Worm (Caenorhabditis elegans) whole organism, young adult: ENCODE measurements around the gene sox-3.

ENCODE experiments used
- C06A6.2 ChIP-seq: fragments of 200-800 bp; sonication (Bioruptor generic); conservative IDR thresholded peaks from 2 replicates; pipeline ENCODE4 v1.3.6; 2022; ENCODE audit warnings: missing genetic modification characterization, missing compliant biosample characterization
- F10E7.11 ChIP-seq: sonication (generic microtip); optimal IDR thresholded peaks from 2 replicates; lab custom pipeline; 2017; ENCODE audit warnings: mild to moderate bottlenecking, missing genetic modification characterization, moderate library complexity, missing compliant biosample characterization
- F22D6.2 ChIP-seq: sonication (generic microtip); optimal IDR thresholded peaks from 2 replicates; lab custom pipeline; 2016; ENCODE audit warnings: mild to moderate bottlenecking, missing genetic modification characterization, missing compliant biosample characterization
- F49E8.2 ChIP-seq: sonication (generic microtip); optimal IDR thresholded peaks from 3 replicates; lab custom pipeline; 2017; ENCODE audit warnings: missing genetic modification characterization, mild to moderate bottlenecking, missing compliant biosample characterization, antibody characterized with exemption, moderate library complexity; ENCODE audit not compliant: insufficient read depth
- K11D2.4 ChIP-seq: fragments of 200-800 bp; sonication (Bioruptor generic); IDR thresholded peaks from 2 replicates; pipeline ENCODE4 v1.3.6; 2022; ENCODE audit warnings: missing genetic modification reagents, missing genetic modification characterization, missing compliant biosample characterization
- T07F8.4 ChIP-seq: sonication (generic microtip); optimal IDR thresholded peaks from 2 replicates; lab custom pipeline; 2016; ENCODE audit warnings: mild to moderate bottlenecking, missing genetic modification characterization, moderate library complexity, missing compliant biosample characterization
- T26A5.8 ChIP-seq: sonication (generic microtip); optimal IDR thresholded peaks from 2 replicates; lab custom pipeline; 2016; ENCODE audit warnings: missing genetic modification characterization, missing compliant biosample characterization
- Y56A3A.18 ChIP-seq: fragments of 200-800 bp; sonication (Bioruptor generic); IDR thresholded peaks from 2 replicates; pipeline ENCODE4 v1.3.6; 2022; ENCODE audit warnings: missing genetic modification reagents, missing genetic modification characterization, missing compliant biosample characterization
- ZK185.1 ChIP-seq: sonication (generic microtip); optimal IDR thresholded peaks from 2 replicates; lab custom pipeline; 2016; ENCODE audit warnings: mild to moderate bottlenecking, missing genetic modification characterization, missing compliant biosample characterization; ENCODE audit not compliant: poor library complexity, severe bottlenecking
- ama-1 ChIP-seq, 3 experiments: fragments of 150-350 bp in 1 of 3; sonication (generic microtip) in 2 of 3; optimal IDR thresholded peaks; 2 replicates each; lab custom pipeline; 2014 to 2018; ENCODE audit warnings: missing biosample characterization in 2 of 3, missing genetic modification characterization in 2 of 3, missing genetic modification reagents in 2 of 3
- aptf-3 ChIP-seq: fragments of 200-800 bp; sonication (Bioruptor generic); IDR thresholded peaks from 2 replicates; pipeline ENCODE4 v1.3.6; 2022; ENCODE audit warnings: missing genetic modification characterization, missing compliant biosample characterization
- attf-5 ChIP-seq: fragments of 200-800 bp; sonication (Bioruptor generic); optimal IDR thresholded peaks from 2 replicates; lab custom pipeline; 2018; ENCODE audit warnings: mild to moderate bottlenecking, missing genetic modification characterization, missing compliant biosample characterization
- bed-2 ChIP-seq: fragments of 200-800 bp; sonication (Bioruptor generic); IDR thresholded peaks from 2 replicates; pipeline ENCODE4 v1.3.6; 2022; ENCODE audit warnings: missing genetic modification reagents, missing genetic modification characterization, missing compliant biosample characterization
- ceh-91 ChIP-seq: fragments of 200-800 bp; sonication (Bioruptor generic); IDR thresholded peaks from 2 replicates; pipeline ENCODE4 v1.3.6; 2022; ENCODE audit warnings: missing genetic modification reagents, missing genetic modification characterization, missing compliant biosample characterization
- chd-7 ChIP-seq: sonication (generic microtip); optimal IDR thresholded peaks from 2 replicates; lab custom pipeline; 2016; ENCODE audit warnings: mild to moderate bottlenecking, missing genetic modification characterization, moderate library complexity, missing compliant biosample characterization
- dpff-1 ChIP-seq: sonication (generic microtip); optimal IDR thresholded peaks from 2 replicates; lab custom pipeline; 2017; ENCODE audit warnings: mild to moderate bottlenecking, missing genetic modification characterization, missing compliant biosample characterization
- dpl-1 ChIP-seq: fragments of 150-350 bp; optimal IDR thresholded peaks from 2 replicates; lab custom pipeline; 2014; ENCODE audit warnings: missing biosample characterization, missing genetic modification reagents, missing genetic modification characterization
- efl-1 ChIP-seq: fragments of 150-350 bp; optimal IDR thresholded peaks from 2 replicates; lab custom pipeline; 2014; ENCODE audit warnings: missing biosample characterization, missing genetic modification reagents, missing genetic modification characterization
- egrh-3 ChIP-seq: fragments of 200-800 bp; sonication (Bioruptor generic); IDR thresholded peaks from 2 replicates; pipeline ENCODE4 v1.3.6; 2022; ENCODE audit warnings: missing genetic modification reagents, missing genetic modification characterization, missing compliant biosample characterization
- gei-17 ChIP-seq: fragments of 200-800 bp; sonication (Bioruptor generic); optimal IDR thresholded peaks from 2 replicates; lab custom pipeline; 2018; ENCODE audit warnings: mild to moderate bottlenecking, missing genetic modification characterization, missing compliant biosample characterization
- hmg-20 ChIP-seq: fragments of 200-800 bp; sonication (Bioruptor generic); IDR thresholded peaks from 2 replicates; pipeline ENCODE4 v1.3.6; 2022; ENCODE audit warnings: missing genetic modification reagents, missing genetic modification characterization, missing compliant biosample characterization
- hrde-1 ChIP-seq: sonication (generic microtip); optimal IDR thresholded peaks from 2 replicates; lab custom pipeline; 2016; ENCODE audit warnings: missing genetic modification characterization, mild to moderate bottlenecking, missing compliant biosample characterization, moderate library complexity, missing genotype, missing genetic modification reagents, borderline replicate concordance
- lag-1 ChIP-seq: fragments of 200-800 bp; sonication (Bioruptor generic); IDR thresholded peaks from 2 replicates; pipeline ENCODE4 v1.3.6; 2022; ENCODE audit warnings: missing genetic modification reagents, missing genetic modification characterization, missing compliant biosample characterization
- let-607 ChIP-seq, 2 experiments: fragments of 200-800 bp in 1 of 2; sonication (Bioruptor generic) in 1 of 2; sonication (generic microtip) in 1 of 2; optimal IDR thresholded peaks; 2 replicates each; lab custom pipeline; 2016 to 2018; ENCODE audit warnings: mild to moderate bottlenecking in 2 of 2, missing compliant biosample characterization in 2 of 2, missing genetic modification characterization in 2 of 2, moderate library complexity in 2 of 2, missing genotype in 1 of 2
- lin-54 ChIP-seq: fragments of 200-800 bp; sonication (Bioruptor generic); optimal IDR thresholded peaks from 2 replicates; lab custom pipeline; 2018; ENCODE audit warnings: mild to moderate bottlenecking, missing genetic modification characterization, missing compliant biosample characterization
- madf-6 ChIP-seq: fragments of 200-800 bp; sonication (Bioruptor generic); IDR thresholded peaks from 2 replicates; pipeline ENCODE4 v1.3.6; 2022; ENCODE audit warnings: missing genetic modification reagents, missing genetic modification characterization, missing compliant biosample characterization
- madf-8 ChIP-seq: fragments of 200-800 bp; sonication (Bioruptor generic); conservative IDR thresholded peaks from 2 replicates; pipeline ENCODE4 v1.3.6; 2022; ENCODE audit warnings: missing genetic modification reagents, missing genetic modification characterization, missing compliant biosample characterization
- mel-28 ChIP-seq: sonication (generic microtip); optimal IDR thresholded peaks from 2 replicates; lab custom pipeline; 2016; ENCODE audit warnings: borderline replicate concordance, mild to moderate bottlenecking, missing genetic modification characterization, missing compliant biosample characterization
- mxl-1 ChIP-seq: sonication (generic microtip); optimal IDR thresholded peaks from 2 replicates; lab custom pipeline; 2016; ENCODE audit warnings: missing genetic modification characterization, missing compliant biosample characterization
- nhr-120 ChIP-seq: fragments of 200-800 bp; sonication (Bioruptor generic); IDR thresholded peaks from 2 replicates; pipeline ENCODE4 v1.3.6; 2022; ENCODE audit warnings: missing genetic modification characterization, missing compliant biosample characterization
- nhr-27 ChIP-seq: fragments of 200-800 bp; sonication (Bioruptor generic); optimal IDR thresholded peaks from 2 replicates; lab custom pipeline; 2018; ENCODE audit warnings: mild to moderate bottlenecking, missing genetic modification characterization, moderate library complexity, missing compliant biosample characterization
- nhr-80 ChIP-seq: sonication (generic microtip); optimal IDR thresholded peaks from 2 replicates; lab custom pipeline; 2016; ENCODE audit warnings: missing genetic modification characterization, missing compliant biosample characterization
- pbrm-1 ChIP-seq: fragments of 200-800 bp; sonication (Bioruptor generic); IDR thresholded peaks from 2 replicates; pipeline ENCODE4 v1.3.6; 2022; ENCODE audit warnings: missing genetic modification reagents, missing genetic modification characterization, missing compliant biosample characterization
- pha-4 ChIP-seq: fragments of 150-350 bp; sonication (generic microtip); optimal IDR thresholded peaks from 2 replicates; lab custom pipeline; 2014; ENCODE audit warnings: missing biosample characterization, missing genetic modification reagents, missing genetic modification characterization
- repo-1 ChIP-seq: sonication (generic microtip); optimal IDR thresholded peaks from 2 replicates; lab custom pipeline; 2017; ENCODE audit warnings: mild to moderate bottlenecking, missing genetic modification characterization, missing compliant biosample characterization
- snpc-4 ChIP-seq, 5 experiments: fragments of 150-350 bp in 1 of 5; sonication (generic microtip) in 4 of 5; optimal IDR thresholded peaks; 2 replicates each; lab custom pipeline; 2014 to 2018; ENCODE audit warnings: missing genetic modification characterization in 5 of 5, missing biosample characterization in 3 of 5, antibody characterized with exemption in 2 of 5, mild to moderate bottlenecking in 2 of 5, missing compliant biosample characterization in 2 of 5, missing genotype in 2 of 5, moderate library complexity in 2 of 5, missing genetic modification reagents in 1 of 5
- somi-1 ChIP-seq: fragments of 200-800 bp; sonication (Bioruptor generic); optimal IDR thresholded peaks from 2 replicates; lab custom pipeline; 2018; ENCODE audit warnings: mild to moderate bottlenecking, missing genetic modification characterization, missing compliant biosample characterization
- sptf-2 ChIP-seq: fragments of 200-800 bp; sonication (Bioruptor generic); optimal IDR thresholded peaks from 2 replicates; lab custom pipeline; 2018; ENCODE audit warnings: mild to moderate bottlenecking, missing genetic modification characterization, missing compliant biosample characterization
- unc-130 ChIP-seq: sonication (generic microtip); optimal IDR thresholded peaks from 2 replicates; lab custom pipeline; 2016; ENCODE audit warnings: missing genetic modification reagents, missing genetic modification characterization, missing compliant biosample characterization
- unc-62 ChIP-seq: fragments of 150-350 bp; optimal IDR thresholded peaks from 2 replicates; lab custom pipeline; 2014; ENCODE audit warnings: missing biosample characterization, missing genetic modification reagents, missing genetic modification characterization
- ztf-25 ChIP-seq: fragments of 200-800 bp; sonication (Bioruptor generic); IDR thresholded peaks from 2 replicates; pipeline ENCODE4 v1.3.6; 2022; ENCODE audit warnings: missing genetic modification reagents, missing genetic modification characterization, missing compliant biosample characterization
- ztf-26 ChIP-seq: sonication (generic microtip); optimal IDR thresholded peaks from 2 replicates; lab custom pipeline; 2017; ENCODE audit warnings: missing genetic modification characterization, missing compliant biosample characterization

sox-3 gene

DNA sequence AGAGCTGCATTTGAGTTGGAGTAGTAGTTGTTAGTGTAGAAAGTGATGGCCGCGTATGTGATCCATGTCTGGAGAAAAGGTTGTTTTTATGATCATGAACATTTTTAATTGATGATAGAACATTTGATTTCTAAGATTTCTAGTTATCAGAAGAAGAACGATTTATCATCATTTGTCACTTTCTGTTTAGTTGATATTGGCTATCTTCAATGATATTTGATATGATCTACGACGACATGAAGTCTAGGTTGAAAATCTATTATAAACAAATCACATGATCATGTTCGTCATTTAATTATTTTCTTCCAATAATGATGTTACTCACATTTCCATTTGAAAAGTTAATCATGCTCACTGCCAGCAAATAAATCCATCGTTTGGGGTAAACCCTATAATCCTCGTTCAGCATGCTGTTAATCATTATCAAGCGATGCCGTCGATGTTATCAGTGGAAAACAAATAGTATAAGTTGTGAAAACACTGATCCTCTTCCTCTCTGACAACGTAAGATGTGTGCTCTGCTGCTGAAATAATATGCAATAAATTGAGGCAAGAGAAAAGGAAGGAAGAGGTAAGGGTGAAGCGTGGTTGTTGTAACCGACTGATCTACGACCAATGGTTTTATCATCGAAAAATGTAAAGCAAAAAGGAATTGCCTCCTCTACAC lies 44.3 kb upstream of the sox-3 start:
- TF ChIP-seq gei-17 (GFP tag; lab: Kevin White, UChicago), result no peak
- no peak for TF ChIP-seq nhr-27 (tag; lab: Kevin White, UChicago)
- TF ChIP-seq dpl-1 (GFP tag; lab: Kevin White, UChicago), result no peak
- no peak for TF ChIP-seq T26A5.8 (tag; lab: Kevin White, UChicago)
- TF ChIP-seq bed-2 (GFP tag; lab: Robert Waterston, UW), result no peak
- TF ChIP-seq ama-1 (optimal IDR thresholded peaks at IDR 0.05; lab: Kevin White, UChicago), result no peak
- TF ChIP-seq ama-1 (GFP tag; optimal IDR thresholded peaks at IDR 0.05; lab: Kevin White, UChicago), result no peak
- no peak for TF ChIP-seq pbrm-1 (GFP tag; lab: Robert Waterston, UW)
- no peak for TF ChIP-seq efl-1 (GFP tag; lab: Kevin White, UChicago)
- TF ChIP-seq hmg-20 (GFP tag; lab: Robert Waterston, UW), result no peak
- TF ChIP-seq aptf-3, result no peak
- no peak for TF ChIP-seq let-607 (tag; optimal IDR thresholded peaks at IDR 0.05; lab: Kevin White, UChicago)
- peak; percentile 51 for TF ChIP-seq nhr-80 (tag; lab: Kevin White, UChicago)
- no peak for TF ChIP-seq K11D2.4 (GFP tag; lab: Robert Waterston, UW)
- no peak for TF ChIP-seq madf-8
- peak; percentile 10 for TF ChIP-seq unc-62 (GFP tag; lab: Kevin White, UChicago)
- TF ChIP-seq unc-130 (GFP tag; lab: Kevin White, UChicago), result no peak

ce11 chrX:14736220-14736619 lies 43.4 kb upstream of the sox-3 start:
- TF ChIP-seq T07F8.4 (tag; lab: Kevin White, UChicago) (no peak), snpc-4 (GFP tag; optimal IDR thresholded peaks at IDR 0.05; lab: Kevin White, UChicago) (no peak), snpc-4 (tag; optimal IDR thresholded peaks at IDR 0.05; lab: Kevin White, UChicago) (peak in 2 of 4 experiments; percentile 58 to 81), egrh-3 (GFP tag; lab: Robert Waterston, UW) (no peak), F10E7.11 (tag; lab: Kevin White, UChicago) (no peak)
- TF ChIP-seq, all 124 proteins: peak for 1

ce11 chrX:14731828-14732331 lies 39.1 kb upstream of the sox-3 start, which contains the start of gene F33C8.4:
F33C8.4 (plus strand) TSS chrX:14732281.
- TF ChIP-seq ZK185.1 (tag; lab: Kevin White, UChicago) (no peak), repo-1 (no peak), madf-8 (no peak), hmg-20 (GFP tag; lab: Robert Waterston, UW) (no peak), chd-7 (tag; lab: Kevin White, UChicago) (no peak), ztf-26 (tag; lab: Kevin White, UChicago) (no peak), somi-1 (GFP tag; lab: Kevin White, UChicago) (no peak), madf-6 (GFP tag; lab: Robert Waterston, UW) (no peak), attf-5 (GFP tag; lab: Kevin White, UChicago) (no peak), mel-28 (tag; lab: Kevin White, UChicago) (no peak), nhr-120 (GFP tag; lab: Robert Waterston, UW) (no peak), K11D2.4 (GFP tag; lab: Robert Waterston, UW) (no peak), F22D6.2 (tag; lab: Kevin White, UChicago) (no peak)

DNA sequence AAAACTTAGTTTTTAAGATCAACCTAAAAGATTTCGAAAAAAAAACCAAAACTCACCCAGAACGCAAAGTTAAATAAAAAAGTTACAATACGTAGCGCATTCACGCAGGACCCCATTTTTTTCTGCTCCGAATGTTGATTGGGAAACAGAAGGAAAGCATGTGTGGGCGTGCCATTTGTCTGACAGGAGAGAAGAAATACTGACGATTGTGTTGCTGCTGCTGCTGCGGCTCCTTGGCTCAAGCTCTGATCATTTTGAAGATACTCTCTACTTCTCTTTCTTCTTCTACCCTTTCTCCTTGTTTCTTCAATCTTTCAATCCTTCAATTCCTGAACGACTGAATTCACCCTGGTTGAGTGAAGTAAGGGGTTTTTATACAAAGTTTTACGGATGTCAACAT lies 36.5 kb upstream of the sox-3 start, which contains the start of gene tsp-8:
Gene tsp-8, minus strand, starts transcription at position 185 of the 400 bp plus-strand sequence.
- TF ChIP-seq F49E8.2 (tag; lab: Kevin White, UChicago) (no peak), mxl-1 (tag; lab: Kevin White, UChicago) (no peak), pha-4 (tag; lab: Kevin White, UChicago) (no peak), hrde-1 (tag; lab: Kevin White, UChicago) (no peak), gei-17 (GFP tag; lab: Kevin White, UChicago) (no peak), lin-54 (GFP tag; lab: Kevin White, UChicago) (no peak), C06A6.2 (GFP tag; lab: Robert Waterston, UW) (no peak), sptf-2 (GFP tag; lab: Kevin White, UChicago) (no peak), Y56A3A.18 (GFP tag; lab: Robert Waterston, UW) (no peak), chd-7 (tag; lab: Kevin White, UChicago) (no peak), lag-1 (no peak), ztf-25 (GFP tag; lab: Robert Waterston, UW) (no peak), ceh-91 (no peak), egrh-3 (GFP tag; lab: Robert Waterston, UW) (no peak), dpff-1 (no peak), nhr-120 (GFP tag; lab: Robert Waterston, UW) (no peak)
